Fruit fly (Drosophila melanogaster) whole organism, embryonic: ENCODE results near the gene Edg78E.
A peak's percentile ranks its signal among the peaks of the same experiment; 100 is the strongest.

Experiments used
- CG10267 ChIP-seq: fragments of 200-800 bp; sonication (Bioruptor generic); optimal IDR thresholded peaks from 2 replicates; lab custom pipeline; 2018; ENCODE audit warnings: missing biosample characterization, mild to moderate bottlenecking, missing genetic modification characterization, moderate library complexity
- CG10543 ChIP-seq: fragments of 200-800 bp; sonication (Bioruptor generic); optimal IDR thresholded peaks from 3 replicates; lab custom pipeline; 2017; ENCODE audit warnings: missing biosample characterization, mild to moderate bottlenecking, missing genetic modification characterization, moderate library complexity
- CG11085 ChIP-seq: fragments of 200-800 bp; sonication (Bioruptor generic); IDR thresholded peaks from 2 replicates; pipeline ENCODE4 v1.3.6; 2022; ENCODE audit warnings: missing biosample characterization, missing genetic modification characterization
- CG12219 ChIP-seq: fragments of 200-800 bp; sonication (Bioruptor generic); optimal IDR thresholded peaks from 3 replicates; lab custom pipeline; 2018; ENCODE audit warnings: missing biosample characterization, mild to moderate bottlenecking, missing genetic modification characterization
- CG12769 ChIP-seq: fragments of 200-800 bp; sonication (Bioruptor generic); optimal IDR thresholded peaks from 2 replicates; lab custom pipeline; 2019; ENCODE audit warnings: missing biosample characterization, mild to moderate bottlenecking, missing genetic modification characterization, moderate library complexity
- CG13424 ChIP-seq: fragments of 200-800 bp; sonication (Bioruptor generic); optimal IDR thresholded peaks from 2 replicates; lab custom pipeline; 2019; ENCODE audit warnings: missing biosample characterization, mild to moderate bottlenecking, missing genetic modification characterization, moderate library complexity
- CG13894 ChIP-seq: fragments of 200-800 bp; sonication (Bioruptor generic); optimal IDR thresholded peaks from 3 replicates; lab custom pipeline; 2018; ENCODE audit warnings: missing biosample characterization, mild to moderate bottlenecking, missing genetic modification characterization, moderate library complexity
- CG14014 ChIP-seq: fragments of 200-800 bp; sonication (Bioruptor generic); IDR thresholded peaks from 2 replicates; pipeline ENCODE4 v1.3.6; 2022; ENCODE audit warnings: missing biosample characterization, missing genetic modification characterization
- CG17568 ChIP-seq: fragments of 200-800 bp; sonication (Bioruptor generic); optimal IDR thresholded peaks from 2 replicates; lab custom pipeline; 2018; ENCODE audit warnings: missing biosample characterization, mild to moderate bottlenecking, missing genetic modification characterization, moderate library complexity
- CG18619 ChIP-seq: fragments of 200-800 bp; sonication (Bioruptor generic); optimal IDR thresholded peaks from 3 replicates; lab custom pipeline; 2017; ENCODE audit warnings: missing biosample characterization, mild to moderate bottlenecking, missing genetic modification characterization
- CG2678 ChIP-seq: fragments of 200-800 bp; sonication (Bioruptor generic); optimal IDR thresholded peaks from 3 replicates; lab custom pipeline; 2019; ENCODE audit warnings: missing biosample characterization, mild to moderate bottlenecking, missing genetic modification characterization, moderate library complexity
- CG34376 ChIP-seq: fragments of 200-800 bp; sonication (Bioruptor generic); optimal IDR thresholded peaks from 2 replicates; lab custom pipeline; 2018; ENCODE audit warnings: missing biosample characterization, mild to moderate bottlenecking, missing genetic modification characterization
- CG3847 ChIP-seq: fragments of 200-800 bp; sonication (Bioruptor generic); IDR thresholded peaks from 2 replicates; pipeline ENCODE4 v1.3.6; 2022; ENCODE audit warnings: missing biosample characterization, missing genetic modification characterization
- CG7556 ChIP-seq: fragments of 200-800 bp; sonication (Bioruptor generic); optimal IDR thresholded peaks from 2 replicates; lab custom pipeline; 2017; ENCODE audit warnings: missing biosample characterization, mild to moderate bottlenecking, missing genetic modification characterization
- CoRest ChIP-seq: fragments of 200-800 bp; sonication (Bioruptor generic); optimal IDR thresholded peaks from 3 replicates; lab custom pipeline; 2018; ENCODE audit warnings: missing biosample characterization, mild to moderate bottlenecking, missing genetic modification characterization, moderate library complexity
- D19A ChIP-seq: fragments of 200-800 bp; optimal IDR thresholded peaks from 3 replicates; lab custom pipeline; 2019; ENCODE audit warnings: missing biosample characterization, mild to moderate bottlenecking, missing genetic modification characterization, moderate library complexity
- Dek ChIP-seq: fragments of 200-800 bp; sonication (Bioruptor generic); optimal IDR thresholded peaks from 3 replicates; lab custom pipeline; 2019; ENCODE audit warnings: missing biosample characterization, mild to moderate bottlenecking, missing genetic modification characterization, moderate library complexity
- Ets65A ChIP-seq: fragments of 200-800 bp; sonication (Bioruptor generic); peaks from one replicate; lab custom pipeline; 2016; ENCODE audit warnings: missing biosample characterization, missing genetic modification characterization
- Fer1 ChIP-seq: fragments of 200-800 bp; sonication (Bioruptor generic); optimal IDR thresholded peaks from 2 replicates; lab custom pipeline; 2017; ENCODE audit warnings: missing biosample characterization, mild to moderate bottlenecking, missing genetic modification characterization
- Fer3 ChIP-seq: fragments of 200-800 bp; sonication (Bioruptor generic); optimal IDR thresholded peaks from 2 replicates; lab custom pipeline; 2018; ENCODE audit warnings: missing biosample characterization, mild to moderate bottlenecking, missing genetic modification characterization, moderate library complexity
- Hand ChIP-seq: fragments of 200-800 bp; sonication (Bioruptor generic); optimal IDR thresholded peaks from 2 replicates; lab custom pipeline; 2017; ENCODE audit warnings: mild to moderate bottlenecking, missing biosample characterization, missing genetic modification reagents, missing genetic modification characterization
- Hmr ChIP-seq: fragments of 200-800 bp; sonication (Bioruptor generic); optimal IDR thresholded peaks from 3 replicates; lab custom pipeline; 2017; ENCODE audit warnings: mild to moderate bottlenecking, missing biosample characterization, missing genetic modification reagents, missing genetic modification characterization
- Hmx ChIP-seq: fragments of 200-800 bp; sonication (Bioruptor generic); optimal IDR thresholded peaks from 2 replicates; lab custom pipeline; 2016; ENCODE audit warnings: missing biosample characterization, missing genetic modification characterization
- Med ChIP-seq: fragments of 200-800 bp; sonication (Bioruptor generic); peaks from one replicate; lab custom pipeline; 2016; ENCODE audit warnings: missing biosample characterization, missing genetic modification characterization, mild to moderate bottlenecking, inconsistent platforms, moderate library complexity
- Nf-YB ChIP-seq: fragments of 200-800 bp; sonication (Bioruptor generic); optimal IDR thresholded peaks from 3 replicates; lab custom pipeline; 2019; ENCODE audit warnings: missing biosample characterization, mild to moderate bottlenecking, missing genetic modification characterization, moderate library complexity
- ash1 ChIP-seq: fragments of 200-800 bp; sonication (Bioruptor generic); optimal IDR thresholded peaks from 2 replicates; lab custom pipeline; 2018; ENCODE audit warnings: missing biosample characterization, mild to moderate bottlenecking, missing genetic modification characterization
- crol ChIP-seq: fragments of 200-800 bp; sonication (Bioruptor generic); IDR thresholded peaks from 2 replicates; pipeline ENCODE4 v1.3.6; 2022; ENCODE audit warnings: missing biosample characterization, missing genetic modification characterization
- cwo ChIP-seq: fragments of 200-800 bp; sonication (Bioruptor generic); optimal IDR thresholded peaks from 3 replicates; lab custom pipeline; 2017; ENCODE audit warnings: missing biosample characterization, missing genetic modification characterization, mild to moderate bottlenecking, moderate library complexity, missing genetic modification reagents
- dmrt99B ChIP-seq: fragments of 200-800 bp; sonication (Bioruptor generic); optimal IDR thresholded peaks from 2 replicates; lab custom pipeline; 2018; ENCODE audit warnings: missing biosample characterization, mild to moderate bottlenecking, missing genetic modification characterization, moderate library complexity
- en ChIP-seq: fragments of 200-800 bp; sonication (Bioruptor generic); optimal IDR thresholded peaks from 2 replicates; lab custom pipeline; 2016; ENCODE audit warnings: missing biosample characterization, missing genetic modification characterization
- fd3F ChIP-seq: fragments of 200-800 bp; sonication (Bioruptor generic); optimal IDR thresholded peaks from 2 replicates; lab custom pipeline; 2018; ENCODE audit warnings: missing biosample characterization, mild to moderate bottlenecking, missing genetic modification characterization, moderate library complexity
- gem ChIP-seq: fragments of 200-800 bp; sonication (Bioruptor generic); optimal IDR thresholded peaks from 2 replicates; lab custom pipeline; 2019; ENCODE audit warnings: missing biosample characterization, mild to moderate bottlenecking, missing genetic modification characterization, moderate library complexity
- ind ChIP-seq: fragments of 200-800 bp; sonication (Bioruptor generic); optimal IDR thresholded peaks from 3 replicates; lab custom pipeline; 2016; ENCODE audit warnings: missing biosample characterization, missing genetic modification characterization
- lab ChIP-seq: fragments of 200-800 bp; sonication (Bioruptor generic); optimal IDR thresholded peaks from 3 replicates; lab custom pipeline; 2017; ENCODE audit warnings: missing biosample characterization, missing genetic modification characterization, mild to moderate bottlenecking, moderate library complexity, missing genetic modification reagents
- mirr ChIP-seq: fragments of 200-800 bp; sonication (Bioruptor generic); optimal IDR thresholded peaks from 3 replicates; lab custom pipeline; 2018; ENCODE audit warnings: missing biosample characterization, mild to moderate bottlenecking, missing genetic modification characterization
- pho ChIP-seq: fragments of 200-800 bp; sonication (Bioruptor generic); optimal IDR thresholded peaks from 2 replicates; lab custom pipeline; 2016; ENCODE audit warnings: missing biosample characterization, missing genetic modification characterization
- row ChIP-seq: fragments of 200-800 bp; sonication (Bioruptor generic); IDR thresholded peaks from 3 replicates; pipeline ENCODE4 v1.3.6; 2022; ENCODE audit warnings: missing biosample characterization, missing genetic modification characterization
- sens ChIP-seq: fragments of 200-800 bp; sonication (Bioruptor generic); peaks from one replicate; lab custom pipeline; 2016; ENCODE audit warnings: missing biosample characterization, missing genetic modification characterization
- seq ChIP-seq: fragments of 200-800 bp; sonication (Bioruptor generic); IDR thresholded peaks from 2 replicates; pipeline ENCODE4 v1.3.6; 2022; ENCODE audit warnings: missing biosample characterization, missing genetic modification characterization
- sug ChIP-seq: fragments of 200-800 bp; optimal IDR thresholded peaks from 2 replicates; lab custom pipeline; 2019; ENCODE audit warnings: missing biosample characterization, mild to moderate bottlenecking, missing genetic modification characterization, moderate library complexity
- twi ChIP-seq: fragments of 200-800 bp; optimal IDR thresholded peaks from 2 replicates; lab custom pipeline; 2019; ENCODE audit warnings: missing biosample characterization, mild to moderate bottlenecking, missing genetic modification characterization, moderate library complexity
- unc-4 ChIP-seq: fragments of 200-800 bp; sonication (Bioruptor generic); IDR thresholded peaks from 2 replicates; pipeline ENCODE4 v1.3.6; 2022; ENCODE audit warnings: missing biosample characterization, missing genetic modification characterization; ENCODE audit not compliant: partially characterized antibody

Gene Edg78E

dm6 chr3L:21321807-21322503 lies 24.4 kb upstream of the Edg78E start (continued):
- TF ChIP-seq row = peak; percentile 48; the same call in 2 of the 3 replicates
- TF ChIP-seq CG13894 (tag; lab: Kevin White, UChicago) = peak; percentile 59
- peak; percentile 79 for TF ChIP-seq CG2678
- peak; percentile 28 for TF ChIP-seq fd3F (GFP tag; lab: Kevin White, UChicago)
- peak; percentile 73 for TF ChIP-seq CG7556 (GFP tag; lab: Kevin White, UChicago)
- peak; percentile 8 for TF ChIP-seq Nf-YB (GFP tag; lab: Kevin White, UChicago)
- peak; percentile 47 for TF ChIP-seq CG10543 (GFP tag; lab: Kevin White, UChicago)
- TF ChIP-seq CG13424 (tag; lab: Kevin White, UChicago) = peak; percentile 53
- peak; percentile 2 for TF ChIP-seq Med (GFP tag; lab: Kevin White, UChicago)
- TF ChIP-seq unc-4 (GFP tag; lab: Robert Waterston, UW) = 0 out of 2 replicates have a peak, but pooled peaks have one; percentile 13
- TF ChIP-seq en = no peak
- peak; percentile 69 for TF ChIP-seq CG34376 (GFP tag; lab: Kevin White, UChicago)
- TF ChIP-seq lab (GFP tag; lab: Kevin White, UChicago) = peak; percentile 73
- TF ChIP-seq Hmr (GFP tag; lab: Kevin White, UChicago) = peak; percentile 79
- peak; percentile 41 for TF ChIP-seq sug (tag; lab: Kevin White, UChicago)
- TF ChIP-seq CoRest (tag; lab: Kevin White, UChicago) = peak; percentile 18
- TF ChIP-seq D19A (tag; lab: Kevin White, UChicago) = peak; percentile 6
- no peak for TF ChIP-seq CG12219 (GFP tag; lab: Kevin White, UChicago)
- peak; percentile 78 for TF ChIP-seq Hand (GFP tag; lab: Kevin White, UChicago)
- peak; percentile 56 for TF ChIP-seq dmrt99B (tag; lab: Kevin White, UChicago)
- TF ChIP-seq seq = 0 out of 2 replicates have a peak, but pooled peaks have one; percentile 11
- TF ChIP-seq Fer1 (GFP tag; lab: Kevin White, UChicago) = peak; percentile 78
- TF ChIP-seq CG17568 (GFP tag; lab: Kevin White, UChicago) = peak; percentile 46
- TF ChIP-seq Ets65A = peak; percentile 14
- TF ChIP-seq ash1 (GFP tag; lab: Kevin White, UChicago) = no peak
- peak; percentile 28 for TF ChIP-seq pho (GFP tag; lab: Kevin White, UChicago)
- TF ChIP-seq sens (GFP tag; lab: Kevin White, UChicago) = peak; percentile 70
- TF ChIP-seq CG10267 = peak; percentile 26
- TF ChIP-seq CG18619 (GFP tag; lab: Kevin White, UChicago) = peak; percentile 7
- TF ChIP-seq Fer3 (tag; lab: Kevin White, UChicago) = peak; percentile 25
- TF ChIP-seq crol (GFP tag; lab: Robert Waterston, UW) = 0 out of 2 replicates have a peak, but pooled peaks have one; percentile 8
- no peak for TF ChIP-seq twi (tag; lab: Kevin White, UChicago)
- TF ChIP-seq cwo (GFP tag; lab: Kevin White, UChicago) = peak; percentile 24
- TF ChIP-seq mirr (GFP tag; lab: Kevin White, UChicago) = no peak
- peak; percentile 11 for TF ChIP-seq ind (GFP tag; lab: Kevin White, UChicago)
- TF ChIP-seq CG11085 (GFP tag; lab: Robert Waterston, UW) = no peak
- peak; percentile 49 for TF ChIP-seq CG12769
- TF ChIP-seq Dek (tag; lab: Kevin White, UChicago) = peak; percentile 44
- peak; percentile 39; the same call in 1 of the 2 replicates for TF ChIP-seq CG14014 (GFP tag; lab: Robert Waterston, UW)
- no peak for TF ChIP-seq Hmx (GFP tag; lab: Kevin White, UChicago)
- peak; percentile 48 for TF ChIP-seq gem (tag; lab: Kevin White, UChicago)
- peak; percentile 36; the same call in 1 of the 2 replicates for TF ChIP-seq CG3847
